Fruit fly (Drosophila melanogaster) S2 (cell line): ENCODE results near the gene Nup37.

Experiments used
- CG8478 ChIP-seq: fragments of >200 bp; optimal IDR thresholded peaks from 2 replicates; lab custom pipeline; 2018
- CTCF ChIP-seq, 2 experiments: fragments of >200 bp; optimal IDR thresholded peaks; 2 replicates each; lab custom pipeline; 2018

DNA sequence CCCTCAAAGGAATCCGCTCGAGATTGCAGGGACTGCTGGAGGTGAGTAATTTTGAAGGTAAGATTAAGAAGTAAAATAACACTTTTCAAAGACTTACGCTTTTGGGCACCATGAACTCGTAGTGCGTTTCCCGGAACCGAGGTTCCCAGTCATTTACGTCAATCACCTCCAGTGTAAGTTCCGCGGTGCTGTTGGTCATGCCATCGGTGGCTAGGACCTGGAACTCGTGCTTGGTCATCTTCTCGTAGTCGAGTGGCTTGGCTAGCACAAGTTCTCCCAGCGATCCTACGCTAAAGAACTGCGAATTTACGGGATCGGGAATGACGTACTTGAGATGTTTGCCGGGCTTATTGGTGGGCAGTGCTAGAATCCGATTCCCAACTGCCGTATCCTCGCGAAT is 22.0 kb upstream of the Nup37 start:
- TF ChIP-seq CTCF (optimal IDR thresholded peaks at IDR 0.05; lab: Kevin White, UChicago): no peak
- no peak for TF ChIP-seq CG8478 (lab: Kevin White, UChicago)
